In the genomic region with DNA sequence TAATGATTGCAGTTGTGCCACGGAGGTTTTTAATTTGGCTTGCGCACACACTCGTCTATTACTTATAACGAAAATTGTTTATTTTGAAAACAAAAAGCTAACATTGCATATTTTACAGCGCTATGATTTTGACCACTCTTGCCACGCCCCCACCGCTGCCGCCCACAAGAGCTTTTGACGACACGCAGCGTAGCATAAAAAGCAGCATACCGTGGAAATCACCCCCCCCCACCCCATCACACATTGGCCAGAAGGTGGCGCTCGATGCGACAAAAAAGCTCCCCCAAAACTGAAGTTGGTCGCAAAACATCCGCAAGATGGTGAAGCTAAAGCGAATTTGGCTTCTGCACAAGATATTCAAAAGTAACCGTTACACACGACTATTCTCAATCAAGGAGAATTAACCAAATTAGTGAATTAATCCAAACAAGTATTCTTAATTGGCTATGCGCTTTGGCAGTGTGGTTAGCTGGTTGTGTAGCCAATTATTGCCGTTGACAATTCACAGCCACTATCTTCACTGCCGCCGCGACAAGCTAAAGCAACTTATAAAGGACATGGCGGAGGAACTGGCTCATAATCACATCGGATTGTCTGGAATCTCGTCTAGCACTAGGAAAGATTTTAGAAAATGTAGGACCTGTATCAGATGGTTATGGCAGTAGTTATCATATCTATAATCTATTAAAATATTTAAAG, we compare ENCODE assay signal across 6 fruit fly cellular contexts.
TF ChIP-seq lines count a peak whose summit lies in the region.

No protein-coding gene starts in this region.

- TF ChIP-seq CTCF in S2 (optimal IDR thresholded peaks at IDR 0.05; lab: Kevin White, UChicago): peak; percentile 77 to 78
- peak; percentile 99 for TF ChIP-seq CTCF in whole organism, embryonic (GFP tag; optimal IDR thresholded peaks at IDR 0.05; lab: Kevin White, UChicago)

TF ChIP-seq in whole organism, adult, 20 proteins besides CTCF, POLR2A, EP300 and RAD21:
- TF ChIP-seq toe (GFP tag; optimal IDR thresholded peaks at IDR 0.05; lab: Kevin White, UChicago): no peak
- TF ChIP-seq kay (GFP tag; lab: Kevin White, UChicago; ENCODE audit: borderline replicate concordance): peak; percentile 53
- peak; percentile 0 for TF ChIP-seq CG14711 (tag; optimal IDR thresholded peaks at IDR 0.05; lab: Kevin White, UChicago)
- TF ChIP-seq tj (GFP tag; optimal IDR thresholded peaks at IDR 0.05; lab: Kevin White, UChicago): peak; percentile 11
- no peak for TF ChIP-seq CG1620 (GFP tag; optimal IDR thresholded peaks at IDR 0.05; lab: Kevin White, UChicago)
- TF ChIP-seq bab1 (GFP tag; optimal IDR thresholded peaks at IDR 0.05; lab: Kevin White, UChicago): peak; percentile 73
- TF ChIP-seq pad (GFP tag; optimal IDR thresholded peaks at IDR 0.05; lab: Kevin White, UChicago): peak; percentile 47
- TF ChIP-seq CG33017 (tag; optimal IDR thresholded peaks at IDR 0.05; lab: Kevin White, UChicago): no peak
- TF ChIP-seq ovo (GFP tag; optimal IDR thresholded peaks at IDR 0.05; lab: Kevin White, UChicago): no peak
- peak; percentile 16 for TF ChIP-seq Clk (GFP tag; optimal IDR thresholded peaks at IDR 0.05; lab: Kevin White, UChicago)

TF ChIP-seq in whole organism, embryonic, 481 proteins besides CTCF, POLR2A, EP300 and RAD21 (continues in another document):
- no peak for TF ChIP-seq esg (GFP tag; conservative IDR thresholded peaks at IDR 0.05; lab: Robert Waterston, UW)
- TF ChIP-seq CG6813 (GFP tag; optimal IDR thresholded peaks at IDR 0.05; lab: Kevin White, UChicago): no peak
- no peak for TF ChIP-seq vnd (GFP tag; IDR thresholded peaks at IDR 0.05; lab: Robert Waterston, UW; ENCODE audit: partially characterized antibody)
- TF ChIP-seq HmgD (GFP tag; optimal IDR thresholded peaks at IDR 0.05; lab: Kevin White, UChicago): peak; percentile 27
- no peak for TF ChIP-seq jing (GFP tag; optimal IDR thresholded peaks at IDR 0.05; lab: Kevin White, UChicago)
- no peak for TF ChIP-seq CG8281 (tag; optimal IDR thresholded peaks at IDR 0.05; lab: Kevin White, UChicago)
- no peak for TF ChIP-seq exex (tag; optimal IDR thresholded peaks at IDR 0.05; lab: Kevin White, UChicago)
- TF ChIP-seq CG13775 (GFP tag; optimal IDR thresholded peaks at IDR 0.05; lab: Kevin White, UChicago): peak; percentile 16
- no peak for TF ChIP-seq sc (optimal IDR thresholded peaks at IDR 0.05; lab: Kevin White, UChicago)
- TF ChIP-seq sc (GFP tag; optimal IDR thresholded peaks at IDR 0.05; lab: Kevin White, UChicago): no peak
- TF ChIP-seq dmrt99B (tag; optimal IDR thresholded peaks at IDR 0.05; lab: Kevin White, UChicago): peak; percentile 1
- TF ChIP-seq chinmo (GFP tag; IDR thresholded peaks at IDR 0.05; lab: Robert Waterston, UW; ENCODE audit: partially characterized antibody): peak; percentile 82; the same call in 2 of the 4 replicates
- TF ChIP-seq zf30C (GFP tag; optimal IDR thresholded peaks at IDR 0.05; lab: Kevin White, UChicago): no peak
- TF ChIP-seq ttk (GFP tag; IDR thresholded peaks at IDR 0.05; lab: Robert Waterston, UW): 0 out of 2 replicates have a peak, but pooled peaks have one; percentile 21
- TF ChIP-seq Trl (optimal IDR thresholded peaks at IDR 0.05; lab: Kevin White, UChicago): no peak
- peak; percentile 52 for TF ChIP-seq Trl (GFP tag; optimal IDR thresholded peaks at IDR 0.05; lab: Kevin White, UChicago)
- peak; percentile 5 for TF ChIP-seq CG5245 (GFP tag; optimal IDR thresholded peaks at IDR 0.05; lab: Kevin White, UChicago)
- peak; percentile 65 for TF ChIP-seq HLH3B (GFP tag; IDR thresholded peaks at IDR 0.05; lab: Robert Waterston, UW)

TF ChIP-seq in whole organism, prepupa, 60 proteins besides CTCF, POLR2A, EP300 and RAD21:
- TF ChIP-seq fkh (GFP tag; optimal IDR thresholded peaks at IDR 0.05; lab: Kevin White, UChicago) (peak; percentile 30), CG6163 (GFP tag; IDR thresholded peaks at IDR 0.05; lab: Robert Waterston, UW) (peak; percentile 48; the same call in 1 of the 3 replicates), cyc (GFP tag; optimal IDR thresholded peaks at IDR 0.05; lab: Kevin White, UChicago) (peak; percentile 11), salr (GFP tag; optimal IDR thresholded peaks at IDR 0.05; lab: Kevin White, UChicago) (no peak), CG6792 (GFP tag; optimal IDR thresholded peaks at IDR 0.05; lab: Kevin White, UChicago) (no peak), CG4318 (GFP tag; optimal IDR thresholded peaks at IDR 0.05; lab: Kevin White, UChicago) (no peak), CG3919 (GFP tag; optimal IDR thresholded peaks at IDR 0.05; lab: Kevin White, UChicago) (peak; percentile 15)

TF ChIP-seq in whole organism, pupa, 21 proteins besides CTCF, POLR2A, EP300 and RAD21:
- TF ChIP-seq CG12605 (GFP tag; IDR thresholded peaks at IDR 0.05; lab: Robert Waterston, UW): no peak
- no peak for TF ChIP-seq CG10348 (GFP tag; IDR thresholded peaks at IDR 0.05; lab: Robert Waterston, UW)
- TF ChIP-seq CG4496 (GFP tag; IDR thresholded peaks at IDR 0.05; lab: Robert Waterston, UW): peak; percentile 52; the same call in 1 of the 3 replicates

TF ChIP-seq in whole organism, wandering third instar larva, 38 proteins besides CTCF, POLR2A, EP300 and RAD21:
- TF ChIP-seq usp (GFP tag; optimal IDR thresholded peaks at IDR 0.05; lab: Kevin White, UChicago) (no peak), h (GFP tag; optimal IDR thresholded peaks at IDR 0.05; lab: Kevin White, UChicago) (peak; percentile 47), sage (GFP tag; optimal IDR thresholded peaks at IDR 0.05; lab: Kevin White, UChicago) (no peak), foxo (GFP tag; optimal IDR thresholded peaks at IDR 0.05; lab: Kevin White, UChicago) (peak in 1 of 2 experiments; percentile 60), CG9705 (GFP tag; optimal IDR thresholded peaks at IDR 0.05; lab: Kevin White, UChicago) (no peak), fru (GFP tag; optimal IDR thresholded peaks at IDR 0.05; lab: Kevin White, UChicago) (peak; percentile 17), Abd-B (GFP tag; optimal IDR thresholded peaks at IDR 0.05; lab: Kevin White, UChicago) (no peak), Vsx2 (GFP tag; optimal IDR thresholded peaks at IDR 0.05; lab: Kevin White, UChicago; ENCODE audit: partially characterized antibody) (no peak), ey (GFP tag; optimal IDR thresholded peaks at IDR 0.05; lab: Kevin White, UChicago) (no peak), Hr78 (GFP tag; optimal IDR thresholded peaks at IDR 0.05; lab: Kevin White, UChicago) (no peak), Mio (GFP tag; optimal IDR thresholded peaks at IDR 0.05; lab: Kevin White, UChicago) (no peak), lola (GFP tag; optimal IDR thresholded peaks at IDR 0.05; lab: Kevin White, UChicago) (no peak), Dfd (GFP tag; optimal IDR thresholded peaks at IDR 0.05; lab: Kevin White, UChicago) (no peak), Myc (optimal IDR thresholded peaks at IDR 0.05; lab: Kevin White, UChicago) (peak; percentile 84), GATAd (GFP tag; optimal IDR thresholded peaks at IDR 0.05; lab: Kevin White, UChicago) (no peak), br (GFP tag; optimal IDR thresholded peaks at IDR 0.05; lab: Kevin White, UChicago) (no peak), Hnf4 (GFP tag; optimal IDR thresholded peaks at IDR 0.05; lab: Kevin White, UChicago) (no peak), dl (GFP tag; optimal IDR thresholded peaks at IDR 0.05; lab: Kevin White, UChicago; ENCODE audit: insufficient read depth in 1 of 2, partially characterized antibody in 2 of 2) (peak; percentile 3 to 41), rgr (GFP tag; optimal IDR thresholded peaks at IDR 0.05; lab: Kevin White, UChicago) (no peak), OdsH (GFP tag; optimal IDR thresholded peaks at IDR 0.05; lab: Kevin White, UChicago) (no peak), sv (GFP tag; optimal IDR thresholded peaks at IDR 0.05; lab: Kevin White, UChicago) (no peak), CG32264 (GFP tag; optimal IDR thresholded peaks at IDR 0.05; lab: Kevin White, UChicago) (no peak), N (GFP tag; optimal IDR thresholded peaks at IDR 0.05; lab: Kevin White, UChicago) (peak; percentile 53), Sp1 (GFP tag; optimal IDR thresholded peaks at IDR 0.05; lab: Kevin White, UChicago) (peak; percentile 14), CrebA (GFP tag; optimal IDR thresholded peaks at IDR 0.05; lab: Kevin White, UChicago; ENCODE audit: borderline replicate concordance) (no peak), woc (GFP tag; optimal IDR thresholded peaks at IDR 0.05; lab: Kevin White, UChicago) (no peak), HLH106 (tag; optimal IDR thresholded peaks at IDR 0.05; lab: Kevin White, UChicago) (peak; percentile 28), Rel (GFP tag; optimal IDR thresholded peaks at IDR 0.05; lab: Kevin White, UChicago) (no peak), Rel (tag; optimal IDR thresholded peaks at IDR 0.05; lab: Kevin White, UChicago) (no peak), psq (GFP tag; optimal IDR thresholded peaks at IDR 0.05; lab: Kevin White, UChicago) (no peak), Dif (GFP tag; optimal IDR thresholded peaks at IDR 0.05; lab: Kevin White, UChicago; ENCODE audit: partially characterized antibody) (peak; percentile 93), pan (optimal IDR thresholded peaks at IDR 0.05; lab: Kevin White, UChicago) (no peak), jim (GFP tag; optimal IDR thresholded peaks at IDR 0.05; lab: Kevin White, UChicago) (no peak), tai (GFP tag; optimal IDR thresholded peaks at IDR 0.05; lab: Kevin White, UChicago) (no peak), Hr83 (GFP tag; optimal IDR thresholded peaks at IDR 0.05; lab: Kevin White, UChicago; ENCODE audit: poor library complexity, severe bottlenecking) (peak; percentile 53), brk (GFP tag; optimal IDR thresholded peaks at IDR 0.05; lab: Kevin White, UChicago) (no peak)
